5 fruit fly cellular contexts compared by ENCODE assay signal in genomic region chr3L:9455819-9456388, dm6.
A peak's percentile ranks its signal among the peaks of the same experiment; 100 is the strongest.
TF ChIP-seq lines count a peak whose summit lies in the region.

Gene phol (minus strand): TSS chr3L:9456281.
Gene CG3552 (plus strand): TSS chr3L:9456318.

- no peak for TF ChIP-seq CTCF in whole organism, embryonic (GFP tag; optimal IDR thresholded peaks at IDR 0.05; lab: Kevin White, UChicago)

TF ChIP-seq in whole organism, adult, 20 proteins besides CTCF, POLR2A, EP300 and RAD21:
- TF ChIP-seq CG11617 (GFP tag; optimal IDR thresholded peaks at IDR 0.05; lab: Kevin White, UChicago): peak; percentile 56
- peak; percentile 26 for TF ChIP-seq tj (GFP tag; optimal IDR thresholded peaks at IDR 0.05; lab: Kevin White, UChicago)
- peak; percentile 33 for TF ChIP-seq toe (GFP tag; optimal IDR thresholded peaks at IDR 0.05; lab: Kevin White, UChicago)
- no peak for TF ChIP-seq CG5204 (GFP tag; optimal IDR thresholded peaks at IDR 0.05; lab: Kevin White, UChicago)
- TF ChIP-seq CG7101 (tag; optimal IDR thresholded peaks at IDR 0.05; lab: Kevin White, UChicago): no peak
- TF ChIP-seq bab1 (GFP tag; optimal IDR thresholded peaks at IDR 0.05; lab: Kevin White, UChicago): peak; percentile 0
- TF ChIP-seq pad (GFP tag; optimal IDR thresholded peaks at IDR 0.05; lab: Kevin White, UChicago): peak; percentile 8
- peak; percentile 90 for TF ChIP-seq CG14711 (tag; optimal IDR thresholded peaks at IDR 0.05; lab: Kevin White, UChicago)
- no peak for TF ChIP-seq CG33017 (tag; optimal IDR thresholded peaks at IDR 0.05; lab: Kevin White, UChicago)
- peak; percentile 6 for TF ChIP-seq Mnt (GFP tag; optimal IDR thresholded peaks at IDR 0.05; lab: Kevin White, UChicago)
- TF ChIP-seq Hr96 (GFP tag; optimal IDR thresholded peaks at IDR 0.05; lab: Kevin White, UChicago): no peak
- no peak for TF ChIP-seq CG1620 (GFP tag; optimal IDR thresholded peaks at IDR 0.05; lab: Kevin White, UChicago)
- no peak for TF ChIP-seq cnc (optimal IDR thresholded peaks at IDR 0.05; lab: Kevin White, UChicago)
- no peak for TF ChIP-seq Clk (GFP tag; optimal IDR thresholded peaks at IDR 0.05; lab: Kevin White, UChicago)
- TF ChIP-seq cic (GFP tag; optimal IDR thresholded peaks at IDR 0.05; lab: Kevin White, UChicago): no peak

TF ChIP-seq in whole organism, embryonic, 481 proteins besides CTCF, POLR2A, EP300 and RAD21 (continues in another document):
- peak in 1 of 2 experiments; percentile 0 for TF ChIP-seq crp (GFP tag; optimal IDR thresholded peaks at IDR 0.05; lab: Kevin White, UChicago)
- peak; percentile 45; the same call in 1 of the 3 replicates for TF ChIP-seq hb (GFP tag; IDR thresholded peaks at IDR 0.05; lab: Robert Waterston, UW; ENCODE audit: partially characterized antibody)
- peak; percentile 57 for TF ChIP-seq Scr (GFP tag; IDR thresholded peaks at IDR 0.05; lab: Robert Waterston, UW; ENCODE audit: partially characterized antibody)
- peak in 1 of 2 experiments; percentile 8 for TF ChIP-seq dpn (GFP tag; optimal IDR thresholded peaks at IDR 0.05; lab: Kevin White, UChicago)
- peak; percentile 30 for TF ChIP-seq nmo (GFP tag; optimal IDR thresholded peaks at IDR 0.05; lab: Kevin White, UChicago)
- TF ChIP-seq CG4707 (GFP tag; optimal IDR thresholded peaks at IDR 0.05; lab: Kevin White, UChicago): no peak
- TF ChIP-seq CG8089 (GFP tag; optimal IDR thresholded peaks at IDR 0.05; lab: Kevin White, UChicago): no peak
- TF ChIP-seq CG7928 (GFP tag; optimal IDR thresholded peaks at IDR 0.05; lab: Kevin White, UChicago): peak; percentile 41
- peak; percentile 10 for TF ChIP-seq nerfin-1 (tag; optimal IDR thresholded peaks at IDR 0.05; lab: Kevin White, UChicago)
- TF ChIP-seq CG8359 (GFP tag; optimal IDR thresholded peaks at IDR 0.05; lab: Kevin White, UChicago; ENCODE audit: borderline replicate concordance): no peak
- TF ChIP-seq sob (GFP tag; IDR thresholded peaks at IDR 0.05; lab: Robert Waterston, UW): 0 out of 2 replicates have a peak, but pooled peaks have one; percentile 6
- peak; percentile 66; the same call in 1 of the 2 replicates for TF ChIP-seq sna (GFP tag; IDR thresholded peaks at IDR 0.05; lab: Robert Waterston, UW; ENCODE audit: partially characterized antibody)
- peak; percentile 6 for TF ChIP-seq NC2β (GFP tag; optimal IDR thresholded peaks at IDR 0.05; lab: Kevin White, UChicago)
- peak; percentile 48 for TF ChIP-seq Dp (GFP tag; optimal IDR thresholded peaks at IDR 0.05; lab: Kevin White, UChicago)
- TF ChIP-seq CG2712 (tag; optimal IDR thresholded peaks at IDR 0.05; lab: Kevin White, UChicago): peak; percentile 16
- peak; percentile 52; the same call in 1 of the 4 replicates for TF ChIP-seq Dll (GFP tag; IDR thresholded peaks at IDR 0.05; lab: Robert Waterston, UW; ENCODE audit: partially characterized antibody)
- TF ChIP-seq lab (GFP tag; optimal IDR thresholded peaks at IDR 0.05; lab: Kevin White, UChicago): peak; percentile 35

TF ChIP-seq in whole organism, prepupa, 60 proteins besides CTCF, POLR2A, EP300 and RAD21:
- TF ChIP-seq fkh (GFP tag; optimal IDR thresholded peaks at IDR 0.05; lab: Kevin White, UChicago) (peak; percentile 24), CG3032 (tag; optimal IDR thresholded peaks at IDR 0.05; lab: Kevin White, UChicago) (no peak), CG6808 (GFP tag; optimal IDR thresholded peaks at IDR 0.05; lab: Kevin White, UChicago) (peak; percentile 18), ss (GFP tag; optimal IDR thresholded peaks at IDR 0.05; lab: Kevin White, UChicago) (peak in 1 of 2 experiments; percentile 27), CG9139 (GFP tag; optimal IDR thresholded peaks at IDR 0.05; lab: Kevin White, UChicago) (no peak), Blimp-1 (GFP tag; optimal IDR thresholded peaks at IDR 0.05; lab: Kevin White, UChicago) (peak; percentile 10), esn (GFP tag; optimal IDR thresholded peaks at IDR 0.05; lab: Kevin White, UChicago) (peak; percentile 27), Sox14 (GFP tag; optimal IDR thresholded peaks at IDR 0.05; lab: Kevin White, UChicago) (peak; percentile 72), lz (GFP tag; optimal IDR thresholded peaks at IDR 0.05; lab: Kevin White, UChicago) (no peak), Eip78C (GFP tag; lab: Kevin White, UChicago) (peak; percentile 71), Hr39 (GFP tag; optimal IDR thresholded peaks at IDR 0.05; lab: Kevin White, UChicago) (peak; percentile 2), Ets21C (GFP tag; optimal IDR thresholded peaks at IDR 0.05; lab: Kevin White, UChicago) (peak; percentile 8)
TF ChIP-seq in whole organism, prepupa: peak in this region for 9.

TF ChIP-seq in whole organism, pupa, 21 proteins besides CTCF, POLR2A, EP300 and RAD21:
- TF ChIP-seq CG4496 (GFP tag; IDR thresholded peaks at IDR 0.05; lab: Robert Waterston, UW) (0 out of 3 replicates have a peak, but pooled peaks have one; percentile 19), CG13204 (GFP tag; optimal IDR thresholded peaks at IDR 0.05; lab: Kevin White, UChicago) (no peak)

TF ChIP-seq in whole organism, wandering third instar larva, 38 proteins besides CTCF, POLR2A, EP300 and RAD21:
- no peak for TF ChIP-seq woc (GFP tag; optimal IDR thresholded peaks at IDR 0.05; lab: Kevin White, UChicago)
- peak; percentile 26 for TF ChIP-seq Sp1 (GFP tag; optimal IDR thresholded peaks at IDR 0.05; lab: Kevin White, UChicago)
- peak in 1 of 2 experiments; percentile 3 for TF ChIP-seq foxo (GFP tag; optimal IDR thresholded peaks at IDR 0.05; lab: Kevin White, UChicago)
- TF ChIP-seq Myc (optimal IDR thresholded peaks at IDR 0.05; lab: Kevin White, UChicago): peak; percentile 9
- no peak for TF ChIP-seq Hnf4 (GFP tag; optimal IDR thresholded peaks at IDR 0.05; lab: Kevin White, UChicago)
- peak; percentile 2 for TF ChIP-seq HLH106 (tag; optimal IDR thresholded peaks at IDR 0.05; lab: Kevin White, UChicago)
- TF ChIP-seq Rel (GFP tag; optimal IDR thresholded peaks at IDR 0.05; lab: Kevin White, UChicago): no peak
- peak; percentile 90 for TF ChIP-seq Rel (tag; optimal IDR thresholded peaks at IDR 0.05; lab: Kevin White, UChicago)
- no peak for TF ChIP-seq Mio (GFP tag; optimal IDR thresholded peaks at IDR 0.05; lab: Kevin White, UChicago)
- TF ChIP-seq sv (GFP tag; optimal IDR thresholded peaks at IDR 0.05; lab: Kevin White, UChicago): no peak
- TF ChIP-seq Hr78 (GFP tag; optimal IDR thresholded peaks at IDR 0.05; lab: Kevin White, UChicago): no peak
- TF ChIP-seq rgr (GFP tag; optimal IDR thresholded peaks at IDR 0.05; lab: Kevin White, UChicago): peak; percentile 7
TF ChIP-seq in whole organism, wandering third instar larva: peak in this region for 6.
